Fruit fly (Drosophila melanogaster): ENCODE measurements around the gene Coq6.

Coq6 gene

dm6 chr2L:5532061-5532460 is at the start of gene Coq6 (continued):
- peak; percentile 22; the same call in 1 of the 2 replicates for TF ChIP-seq Rfx (GFP tag; IDR thresholded peaks at IDR 0.05)
- peak; percentile 68 for TF ChIP-seq CG34224 (GFP tag; IDR thresholded peaks at IDR 0.05; ENCODE audit: partially characterized antibody)
- peak; percentile 49; the same call in 1 of the 3 replicates for TF ChIP-seq CG7963 (GFP tag; IDR thresholded peaks at IDR 0.05; ENCODE audit: partially characterized antibody)
- no peak for TF ChIP-seq Hey (tag; optimal IDR thresholded peaks at IDR 0.05)
- TF ChIP-seq Lhr (GFP tag; optimal IDR thresholded peaks at IDR 0.05) = no peak
- peak; percentile 38; the same call in 1 of the 3 replicates for TF ChIP-seq vnd (GFP tag; IDR thresholded peaks at IDR 0.05; ENCODE audit: partially characterized antibody)
- TF ChIP-seq Dll (GFP tag; IDR thresholded peaks at IDR 0.05; ENCODE audit: partially characterized antibody) = peak; percentile 70
- TF ChIP-seq gcm (GFP tag; optimal IDR thresholded peaks at IDR 0.05) = no peak
- peak; percentile 83 for TF ChIP-seq Med (GFP tag)
- TF ChIP-seq gfzf (GFP tag; optimal IDR thresholded peaks at IDR 0.05) = peak; percentile 0
- 0 out of 2 replicates have a peak, but pooled peaks have one; percentile 18 for TF ChIP-seq CG2129 (GFP tag; IDR thresholded peaks at IDR 0.05; ENCODE audit: partially characterized antibody)
- TF ChIP-seq Sry-δ (GFP tag; optimal IDR thresholded peaks at IDR 0.05) = peak; percentile 78
- peak; percentile 76 for TF ChIP-seq sens (GFP tag)
- TF ChIP-seq Hand (GFP tag; optimal IDR thresholded peaks at IDR 0.05) = no peak
- peak in 1 of 2 experiments; percentile 11 for TF ChIP-seq crp (GFP tag; optimal IDR thresholded peaks at IDR 0.05)
- TF ChIP-seq CG2116 (GFP tag; optimal IDR thresholded peaks at IDR 0.05) = peak; percentile 25
- peak; percentile 54 for TF ChIP-seq hbn (GFP tag; IDR thresholded peaks at IDR 0.05; ENCODE audit: partially characterized antibody)
- peak; percentile 96 for TF ChIP-seq CG9215 (GFP tag; IDR thresholded peaks at IDR 0.05)
- peak; percentile 15; the same call in 1 of the 2 replicates for TF ChIP-seq CG9932 (GFP tag; IDR thresholded peaks at IDR 0.05)
- TF ChIP-seq Scr (GFP tag; IDR thresholded peaks at IDR 0.05; ENCODE audit: partially characterized antibody) = peak; percentile 58

dm6 chr2L:5581016-5581415 is 49.0 kb upstream of the Coq6 start, which contains the start of gene CG14011:
Gene CG14011, minus strand, starts transcription at chr2L:5581116.
- TF ChIP-seq Lim3 (GFP tag; IDR thresholded peaks at IDR 0.05) = no peak
- TF ChIP-seq CG8478 (optimal IDR thresholded peaks at IDR 0.05) = no peak
- TF ChIP-seq ewg (GFP tag; optimal IDR thresholded peaks at IDR 0.05) = no peak
- TF ChIP-seq cad (GFP tag; optimal IDR thresholded peaks at IDR 0.05) = no peak
- no peak for TF ChIP-seq CG15514 (GFP tag; optimal IDR thresholded peaks at IDR 0.05)
- no peak for TF ChIP-seq al (GFP tag; IDR thresholded peaks at IDR 0.05)
- no peak for TF ChIP-seq CG10274 (GFP tag; optimal IDR thresholded peaks at IDR 0.05)

dm6 chr2L:5569503-5569902 is 37.5 kb upstream of the Coq6 start:
- TF ChIP-seq Trl (optimal IDR thresholded peaks at IDR 0.05) = no peak
- TF ChIP-seq Trl (GFP tag; optimal IDR thresholded peaks at IDR 0.05) = peak; percentile 30
- no peak for TF ChIP-seq CG1529 (GFP tag; optimal IDR thresholded peaks at IDR 0.05)
- TF ChIP-seq Optix (GFP tag; IDR thresholded peaks at IDR 0.05) = no peak
- no peak for TF ChIP-seq Aef1 (GFP tag; IDR thresholded peaks at IDR 0.05)
- TF ChIP-seq esg (GFP tag; conservative IDR thresholded peaks at IDR 0.05) = no peak
- TF ChIP-seq jing (GFP tag; optimal IDR thresholded peaks at IDR 0.05) = no peak
- TF ChIP-seq Usf (GFP tag; optimal IDR thresholded peaks at IDR 0.05) = no peak
- no peak for TF ChIP-seq Hmx (GFP tag; optimal IDR thresholded peaks at IDR 0.05)
- TF ChIP-seq sim (GFP tag; IDR thresholded peaks at IDR 0.05) = no peak
- TF ChIP-seq CG11695 (GFP tag; IDR thresholded peaks at IDR 0.05) = 0 out of 3 replicates have a peak, but pooled peaks have one; percentile 45
- peak; percentile 23 for TF ChIP-seq Fer3 (tag; optimal IDR thresholded peaks at IDR 0.05)
- TF ChIP-seq Taf1 (GFP tag; IDR thresholded peaks at IDR 0.05) = 0 out of 2 replicates have a peak, but pooled peaks have one; percentile 12
- no peak for TF ChIP-seq phol (tag; optimal IDR thresholded peaks at IDR 0.05)
- TF ChIP-seq CG32767 (GFP tag; IDR thresholded peaks at IDR 0.05) = no peak
- peak; percentile 17 for TF ChIP-seq HLH54F (GFP tag; optimal IDR thresholded peaks at IDR 0.05)
- TF ChIP-seq row (GFP tag; IDR thresholded peaks at IDR 0.05) = peak; percentile 69
- no peak for TF ChIP-seq nerfin-1 (tag; optimal IDR thresholded peaks at IDR 0.05)
- 0 out of 2 replicates have a peak, but pooled peaks have one; percentile 13 for TF ChIP-seq Doc2 (GFP tag; IDR thresholded peaks at IDR 0.05)
- TF ChIP-seq Atf-2 (GFP tag; optimal IDR thresholded peaks at IDR 0.05) = no peak
- TF ChIP-seq Vsx1 (GFP tag; optimal IDR thresholded peaks at IDR 0.05) = no peak
- TF ChIP-seq CG7271 (tag; optimal IDR thresholded peaks at IDR 0.05) = no peak
- no peak for TF ChIP-seq CG4730 (GFP tag; IDR thresholded peaks at IDR 0.05)

Measured in whole organism, embryonic.